Worm (Caenorhabditis elegans) whole organism, young adult: Measurements from ENCODE around the gene C53A5.17.

Source experiments
- B0035.1 ChIP-seq: sonication (generic microtip); optimal IDR thresholded peaks from 2 replicates; lab custom pipeline; 2016; ENCODE audit warnings: missing genetic modification characterization, mild to moderate bottlenecking, missing compliant biosample characterization, missing genotype, missing genetic modification reagents
- C17E4.6 ChIP-seq: fragments of 200-800 bp; sonication (Bioruptor generic); IDR thresholded peaks from 2 replicates; pipeline ENCODE4 v1.3.6; 2022; ENCODE audit warnings: missing genetic modification reagents, missing genetic modification characterization, missing compliant biosample characterization
- F33H1.4 ChIP-seq: fragments of 200-800 bp; sonication (Bioruptor generic); IDR thresholded peaks from 2 replicates; pipeline ENCODE4 v1.3.6; 2022; ENCODE audit warnings: missing genetic modification reagents, missing genetic modification characterization, missing compliant biosample characterization
- F39B2.1 ChIP-seq: fragments of 200-800 bp; sonication (Bioruptor generic); IDR thresholded peaks from 2 replicates; pipeline ENCODE4 v1.3.6; 2022; ENCODE audit warnings: missing genetic modification reagents, missing genetic modification characterization, missing compliant biosample characterization
- F55B11.4 ChIP-seq: sonication (generic microtip); optimal IDR thresholded peaks from 2 replicates; lab custom pipeline; 2016; ENCODE audit warnings: missing compliant biosample characterization, missing genetic modification characterization, borderline replicate concordance; ENCODE audit not compliant: insufficient read depth
- T26A5.8 ChIP-seq: sonication (generic microtip); optimal IDR thresholded peaks from 2 replicates; lab custom pipeline; 2016; ENCODE audit warnings: missing genetic modification characterization, missing compliant biosample characterization
- Y53F4B.3 ChIP-seq: fragments of 200-800 bp; sonication (Bioruptor generic); IDR thresholded peaks from 2 replicates; pipeline ENCODE4 v1.3.6; 2022; ENCODE audit warnings: missing genetic modification reagents, missing genetic modification characterization, missing compliant biosample characterization
- Y67H2A.10 ChIP-seq: fragments of 200-800 bp; sonication (Bioruptor generic); conservative IDR thresholded peaks from 2 replicates; pipeline ENCODE4 v1.3.6; 2022; ENCODE audit warnings: missing genetic modification reagents, missing genetic modification characterization, missing compliant biosample characterization
- Y95B8A.8 ChIP-seq: fragments of 200-800 bp; sonication (Bioruptor generic); IDR thresholded peaks from 2 replicates; pipeline ENCODE4 v1.3.6; 2022; ENCODE audit warnings: missing genetic modification reagents, missing genetic modification characterization, missing compliant biosample characterization
- aptf-2 ChIP-seq: fragments of 200-800 bp; sonication (Bioruptor generic); conservative IDR thresholded peaks from 2 replicates; pipeline ENCODE4 v1.3.6; 2022; ENCODE audit warnings: missing genetic modification reagents, missing genetic modification characterization, missing compliant biosample characterization
- attf-5 ChIP-seq: fragments of 200-800 bp; sonication (Bioruptor generic); optimal IDR thresholded peaks from 2 replicates; lab custom pipeline; 2018; ENCODE audit warnings: mild to moderate bottlenecking, missing genetic modification characterization, missing compliant biosample characterization
- cebp-2 ChIP-seq: fragments of 200-800 bp; sonication (Bioruptor generic); IDR thresholded peaks from 2 replicates; pipeline ENCODE4 v1.3.6; 2022; ENCODE audit warnings: missing genetic modification characterization, missing compliant biosample characterization
- ceh-27 ChIP-seq: fragments of 200-800 bp; sonication (Bioruptor generic); optimal IDR thresholded peaks from 2 replicates; lab custom pipeline; 2018; ENCODE audit warnings: mild to moderate bottlenecking, missing genetic modification characterization, moderate library complexity, missing compliant biosample characterization
- ceh-91 ChIP-seq: fragments of 200-800 bp; sonication (Bioruptor generic); IDR thresholded peaks from 2 replicates; pipeline ENCODE4 v1.3.6; 2022; ENCODE audit warnings: missing genetic modification reagents, missing genetic modification characterization, missing compliant biosample characterization
- die-1 ChIP-seq: sonication (generic microtip); optimal IDR thresholded peaks from 2 replicates; lab custom pipeline; 2016; ENCODE audit warnings: missing genotype, mild to moderate bottlenecking, missing genetic modification characterization, missing compliant biosample characterization
- egl-18 ChIP-seq: fragments of 200-800 bp; sonication (Bioruptor generic); IDR thresholded peaks from 2 replicates; pipeline ENCODE4 v1.3.6; 2022; ENCODE audit warnings: missing genetic modification reagents, missing genetic modification characterization, missing compliant biosample characterization
- fkh-3 ChIP-seq: sonication (generic microtip); optimal IDR thresholded peaks from 2 replicates; lab custom pipeline; 2016; ENCODE audit warnings: mild to moderate bottlenecking, missing genetic modification characterization, missing compliant biosample characterization
- hlh-26 ChIP-seq: fragments of 200-800 bp; sonication (Bioruptor generic); conservative IDR thresholded peaks from 2 replicates; pipeline ENCODE4 v1.3.6; 2022; ENCODE audit warnings: missing genetic modification reagents, missing genetic modification characterization, missing compliant biosample characterization
- hmg-1.2 ChIP-seq: fragments of 200-800 bp; sonication (Bioruptor generic); IDR thresholded peaks from 2 replicates; pipeline ENCODE4 v1.3.6; 2022; ENCODE audit warnings: missing genetic modification reagents, missing genetic modification characterization, missing compliant biosample characterization
- lin-26 ChIP-seq: fragments of 200-800 bp; sonication (Bioruptor generic); IDR thresholded peaks from 2 replicates; pipeline ENCODE4 v1.3.6; 2022; ENCODE audit warnings: missing genetic modification reagents, missing genetic modification characterization, missing compliant biosample characterization
- lin-40 ChIP-seq: sonication (generic microtip); optimal IDR thresholded peaks from 2 replicates; lab custom pipeline; 2016; ENCODE audit warnings: missing genetic modification characterization, mild to moderate bottlenecking, missing compliant biosample characterization, missing genotype, missing genetic modification reagents
- lin-54 ChIP-seq: fragments of 200-800 bp; sonication (Bioruptor generic); optimal IDR thresholded peaks from 2 replicates; lab custom pipeline; 2018; ENCODE audit warnings: mild to moderate bottlenecking, missing genetic modification characterization, missing compliant biosample characterization
- madf-10 ChIP-seq: sonication (generic microtip); optimal IDR thresholded peaks from 2 replicates; lab custom pipeline; 2016; ENCODE audit warnings: mild to moderate bottlenecking, missing genetic modification characterization, missing compliant biosample characterization
- mes-4 ChIP-seq: sonication (generic microtip); optimal IDR thresholded peaks from 2 replicates; lab custom pipeline; 2016; ENCODE audit warnings: missing genotype, missing genetic modification characterization, missing compliant biosample characterization
- nfya-2 ChIP-seq: fragments of 200-800 bp; sonication (Bioruptor generic); IDR thresholded peaks from 2 replicates; pipeline ENCODE4 v1.3.6; 2022; ENCODE audit warnings: missing genetic modification reagents, missing genetic modification characterization, missing compliant biosample characterization
- nhr-179 ChIP-seq: sonication (generic microtip); optimal IDR thresholded peaks from 2 replicates; lab custom pipeline; 2016; ENCODE audit warnings: mild to moderate bottlenecking, missing genetic modification characterization, missing compliant biosample characterization
- nhr-80 ChIP-seq: sonication (generic microtip); optimal IDR thresholded peaks from 2 replicates; lab custom pipeline; 2016; ENCODE audit warnings: missing genetic modification characterization, missing compliant biosample characterization
- rpc-1 ChIP-seq, 2 experiments: fragments of 150-350 bp in 1 of 2; sonication (generic microtip) in 1 of 2; optimal IDR thresholded peaks; 2 replicates each; lab custom pipeline; 2014 to 2018; ENCODE audit warnings: missing biosample characterization in 1 of 2, missing genetic modification characterization in 1 of 2, missing genetic modification reagents in 1 of 2, missing genotype in 1 of 2
- snpc-1.3 ChIP-seq: sonication (generic microtip); optimal IDR thresholded peaks from 2 replicates; lab custom pipeline; 2017; ENCODE audit warnings: missing genetic modification characterization, mild to moderate bottlenecking, missing compliant biosample characterization, antibody characterized with exemption, moderate library complexity, missing genotype, missing genetic modification reagents; ENCODE audit not compliant: insufficient read depth
- somi-1 ChIP-seq: fragments of 200-800 bp; sonication (Bioruptor generic); optimal IDR thresholded peaks from 2 replicates; lab custom pipeline; 2018; ENCODE audit warnings: mild to moderate bottlenecking, missing genetic modification characterization, missing compliant biosample characterization
- tbp1 ChIP-seq: fragments of 200-800 bp; sonication (Bioruptor generic); optimal IDR thresholded peaks from 2 replicates; lab custom pipeline; 2018; ENCODE audit warnings: mild to moderate bottlenecking, missing genetic modification characterization, missing compliant biosample characterization
- unc-62 ChIP-seq: fragments of 150-350 bp; optimal IDR thresholded peaks from 2 replicates; lab custom pipeline; 2014; ENCODE audit warnings: missing biosample characterization, missing genetic modification reagents, missing genetic modification characterization
- ztf-22 ChIP-seq: fragments of 200-800 bp; sonication (Bioruptor generic); optimal IDR thresholded peaks from 2 replicates; lab custom pipeline; 2018; ENCODE audit warnings: mild to moderate bottlenecking, missing genetic modification characterization, moderate library complexity, missing compliant biosample characterization
- ztf-25 ChIP-seq: fragments of 200-800 bp; sonication (Bioruptor generic); IDR thresholded peaks from 2 replicates; pipeline ENCODE4 v1.3.6; 2022; ENCODE audit warnings: missing genetic modification reagents, missing genetic modification characterization, missing compliant biosample characterization

The C53A5.17 gene

ce11 chrV:14493665-14494064 is 27.2 kb downstream of the C53A5.17 start:
- TF ChIP-seq snpc-1.3 (tag; lab: Kevin White, UChicago) (no peak), Y95B8A.8 (GFP tag; lab: Robert Waterston, UW) (no peak), lin-54 (no peak), aptf-2 (GFP tag; lab: Robert Waterston, UW) (no peak), cebp-2 (GFP tag; lab: Robert Waterston, UW) (no peak), tbp1 (GFP tag; lab: Kevin White, UChicago) (no peak), T26A5.8 (tag; lab: Kevin White, UChicago) (no peak), egl-18 (GFP tag; lab: Robert Waterston, UW) (no peak), Y67H2A.10 (GFP tag; lab: Robert Waterston, UW) (no peak), Y53F4B.3 (GFP tag; lab: Robert Waterston, UW) (no peak), F33H1.4 (GFP tag; lab: Robert Waterston, UW) (no peak), lin-26 (GFP tag; lab: Robert Waterston, UW) (no peak), rpc-1 (optimal IDR thresholded peaks at IDR 0.05; lab: Kevin White, UChicago) (no peak), rpc-1 (tag; optimal IDR thresholded peaks at IDR 0.05; lab: Kevin White, UChicago) (no peak), somi-1 (GFP tag; lab: Kevin White, UChicago) (no peak), nhr-80 (tag; lab: Kevin White, UChicago) (no peak), hmg-1.2 (no peak), B0035.1 (tag; lab: Kevin White, UChicago) (no peak)
- TF ChIP-seq, all 124 proteins: peak for 0

ce11 chrV:14491097-14491496 is 29.8 kb downstream of the C53A5.17 start:
- TF ChIP-seq attf-5 (GFP tag; lab: Kevin White, UChicago): no peak
- TF ChIP-seq hlh-26 (GFP tag; lab: Robert Waterston, UW): no peak
- TF ChIP-seq nhr-179 (tag; lab: Kevin White, UChicago): no peak

- TF ChIP-seq madf-10 (tag; lab: Kevin White, UChicago) (no peak), ztf-25 (no peak), ceh-27 (GFP tag; lab: Kevin White, UChicago) (no peak), fkh-3 (no peak), F55B11.4 (no peak), F39B2.1 (GFP tag; lab: Robert Waterston, UW) (no peak), lin-40 (tag; lab: Kevin White, UChicago) (no peak), attf-5 (GFP tag; lab: Kevin White, UChicago) (no peak), lin-54 (no peak), die-1 (tag; lab: Kevin White, UChicago) (no peak), nfya-2 (GFP tag; lab: Robert Waterston, UW) (no peak), T26A5.8 (tag; lab: Kevin White, UChicago) (no peak), ztf-22 (GFP tag; lab: Kevin White, UChicago) (no peak), C17E4.6 (GFP tag; lab: Robert Waterston, UW) (no peak), mes-4 (no peak), ceh-91 (GFP tag; lab: Robert Waterston, UW) (no peak), unc-62 (GFP tag; lab: Kevin White, UChicago) (no peak)
Observed at ce11 chrV:14484582-14484981, 36.3 kb downstream of the C53A5.17 start, which contains the start of gene R02D5.4. Gene R02D5.4, minus strand, starts transcription at chrV:14484682.

ce11 chrV:14482728-14483210 is 38.1 kb downstream of the C53A5.17 start, which contains the start of gene R02D5.3:
Gene R02D5.3, plus strand, starts transcription at chrV:14483160.
- TF ChIP-seq somi-1 (GFP tag; lab: Kevin White, UChicago): no peak
- peak; percentile 58 for TF ChIP-seq nhr-80 (tag; lab: Kevin White, UChicago)
